Worm (Caenorhabditis elegans) whole organism, L1 larva: ENCODE measurements around the gene T23B7.3.

Experiments used
- C34B4.2 ChIP-seq: sonication (generic microtip); optimal IDR thresholded peaks from 2 replicates; lab custom pipeline; 2017; ENCODE audit warnings: mild to moderate bottlenecking, missing genetic modification characterization, missing compliant biosample characterization
- ceh-90 ChIP-seq: sonication (generic microtip); optimal IDR thresholded peaks from 2 replicates; lab custom pipeline; 2016; ENCODE audit warnings: missing genetic modification characterization, missing compliant biosample characterization
- egl-27 ChIP-seq, 2 experiments: fragments of 150-350 bp in 1 of 2; sonication (generic microtip); optimal IDR thresholded peaks; 3 replicates each; lab custom pipeline; 2017 to 2018; ENCODE audit warnings: missing biosample characterization in 2 of 2, missing genetic modification characterization in 2 of 2, missing genetic modification reagents in 2 of 2
- fkh-4 ChIP-seq: sonication (generic microtip); optimal IDR thresholded peaks from 2 replicates; lab custom pipeline; 2016; ENCODE audit warnings: missing compliant biosample characterization, missing genetic modification characterization, borderline replicate concordance
- nhr-237 ChIP-seq: fragments of 150-350 bp; optimal IDR thresholded peaks from 2 replicates; lab custom pipeline; 2014; ENCODE audit warnings: missing biosample characterization, missing genetic modification characterization
- nhr-28 ChIP-seq: fragments of 150-350 bp; optimal IDR thresholded peaks from 2 replicates; lab custom pipeline; 2014; ENCODE audit warnings: missing biosample characterization, missing genetic modification characterization
- unc-86 ChIP-seq: sonication (generic microtip); optimal IDR thresholded peaks from 2 replicates; lab custom pipeline; 2016; ENCODE audit warnings: missing genetic modification characterization, missing compliant biosample characterization
- ztf-4 ChIP-seq: fragments of 150-350 bp; optimal IDR thresholded peaks from 2 replicates; lab custom pipeline; 2014; ENCODE audit warnings: missing biosample characterization, missing genetic modification characterization

DNA sequence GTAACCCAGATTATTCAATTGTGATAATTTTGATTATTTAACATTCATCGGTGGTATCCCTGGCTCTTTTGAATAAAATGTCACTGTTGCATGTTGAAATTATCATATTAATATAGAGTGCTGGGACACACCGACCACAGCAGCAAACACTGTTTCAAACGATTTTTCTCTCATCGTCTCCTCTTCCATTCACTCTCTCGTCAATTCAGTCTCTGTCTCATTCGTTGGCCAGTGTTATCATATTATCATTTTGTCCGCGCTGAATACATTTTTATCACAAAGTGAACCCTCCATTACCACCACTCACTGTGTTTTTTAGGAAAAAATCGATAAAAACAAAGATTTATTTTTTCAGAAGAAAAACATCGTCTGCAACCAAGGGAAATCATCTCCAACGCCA is 7.1 kb downstream of the T23B7.3 start:
- TF ChIP-seq egl-27 (tag; optimal IDR thresholded peaks at IDR 0.05; lab: Kevin White, UChicago) = no peak
- TF ChIP-seq ztf-4 = no peak
- no peak for TF ChIP-seq ceh-90 (tag; lab: Kevin White, UChicago)
- no peak for TF ChIP-seq unc-86
- no peak for TF ChIP-seq C34B4.2 (tag; lab: Kevin White, UChicago)
- TF ChIP-seq nhr-28 = no peak
- no peak for TF ChIP-seq nhr-237
- no peak for TF ChIP-seq fkh-4
